Worm (Caenorhabditis elegans): Measurements from ENCODE around the gene F09B9.5.

Gene F09B9.5

ce11 chrX:10130159-10130558, 24.5 kb upstream of the F09B9.5 start:
- peak; percentile 45 for TF ChIP-seq unc-55 (GFP tag; optimal IDR thresholded peaks at IDR 0.05)
- no peak for TF ChIP-seq ceh-22 (tag; optimal IDR thresholded peaks at IDR 0.05)

ce11 chrX:10132546-10133032, 22.0 kb upstream of the F09B9.5 start:
- peak; percentile 68 for TF ChIP-seq ceh-14 (tag; optimal IDR thresholded peaks at IDR 0.05)
- TF ChIP-seq dve-1 (tag; optimal IDR thresholded peaks at IDR 0.05) = peak; percentile 41
- peak; percentile 65 for TF ChIP-seq K09A11.1 (tag; optimal IDR thresholded peaks at IDR 0.05; ENCODE audit: insufficient read depth)
- peak; percentile 78 for TF ChIP-seq elt-2 (tag; optimal IDR thresholded peaks at IDR 0.05)
- peak; percentile 25 for TF ChIP-seq ahr-1 (tag; optimal IDR thresholded peaks at IDR 0.05)
- peak; percentile 24 for TF ChIP-seq pag-3 (tag; optimal IDR thresholded peaks at IDR 0.05; ENCODE audit: borderline replicate concordance)
- 0 out of 2 replicates have a peak, but pooled peaks have one; percentile 27 for TF ChIP-seq ceh-45 (GFP tag; IDR thresholded peaks at IDR 0.05)
- TF ChIP-seq lin-11 (tag; optimal IDR thresholded peaks at IDR 0.05) = peak; percentile 59
- peak; percentile 48 for TF ChIP-seq T23F11.4 (GFP tag; optimal IDR thresholded peaks at IDR 0.05)
- TF ChIP-seq ref-2 (tag; optimal IDR thresholded peaks at IDR 0.05) = peak; percentile 68
- peak; percentile 52 for TF ChIP-seq unc-86 (tag; optimal IDR thresholded peaks at IDR 0.05)
- TF ChIP-seq fax-1 (tag; optimal IDR thresholded peaks at IDR 0.05) = peak; percentile 31
- TF ChIP-seq unc-42 (tag; optimal IDR thresholded peaks at IDR 0.05) = peak; percentile 53
- TF ChIP-seq pat-9 (tag; optimal IDR thresholded peaks at IDR 0.05) = peak; percentile 65
- TF ChIP-seq tbx-2 (tag; optimal IDR thresholded peaks at IDR 0.05) = peak; percentile 61
- TF ChIP-seq F13H6.1 (tag; optimal IDR thresholded peaks at IDR 0.05) = peak; percentile 42
- TF ChIP-seq ceh-31 (tag; optimal IDR thresholded peaks at IDR 0.05) = peak; percentile 57
- peak; percentile 59 for TF ChIP-seq madf-2 (tag; optimal IDR thresholded peaks at IDR 0.05)
- peak; percentile 9 for TF ChIP-seq eyg-1 (tag; optimal IDR thresholded peaks at IDR 0.05)
- TF ChIP-seq che-1 (tag; optimal IDR thresholded peaks at IDR 0.05) = peak; percentile 77
- peak; percentile 36 for TF ChIP-seq C38D4.7 (GFP tag; optimal IDR thresholded peaks at IDR 0.05)
- TF ChIP-seq gmeb-2 (tag; optimal IDR thresholded peaks at IDR 0.05) = peak; percentile 78
- TF ChIP-seq pha-2 (tag; optimal IDR thresholded peaks at IDR 0.05) = peak; percentile 70
- TF ChIP-seq ceh-6 (GFP tag; optimal IDR thresholded peaks at IDR 0.05) = peak; percentile 74
- peak; percentile 41 for TF ChIP-seq zip-5 (tag; optimal IDR thresholded peaks at IDR 0.05)
- TF ChIP-seq nhr-232 (tag; optimal IDR thresholded peaks at IDR 0.05) = peak; percentile 67
- peak; percentile 83 for TF ChIP-seq sdc-2 (tag; optimal IDR thresholded peaks at IDR 0.05)
- peak; percentile 56 for TF ChIP-seq hlh-6 (tag; optimal IDR thresholded peaks at IDR 0.05)
- peak; percentile 74 for TF ChIP-seq ztf-16 (tag; optimal IDR thresholded peaks at IDR 0.05)
- TF ChIP-seq npax-4 (tag; optimal IDR thresholded peaks at IDR 0.05) = peak; percentile 7
- TF ChIP-seq ceh-48 (tag; optimal IDR thresholded peaks at IDR 0.05) = peak; percentile 63
- TF ChIP-seq unc-3 (GFP tag; conservative IDR thresholded peaks at IDR 0.05) = peak; percentile 77
- peak; percentile 21 for TF ChIP-seq unc-3 (tag; optimal IDR thresholded peaks at IDR 0.05)
- TF ChIP-seq Y22D7AL.16 (tag; optimal IDR thresholded peaks at IDR 0.05) = peak; percentile 68
- peak; percentile 56 for TF ChIP-seq ceh-2 (tag; optimal IDR thresholded peaks at IDR 0.05)
- peak; percentile 36 for TF ChIP-seq hlh-13 (GFP tag; optimal IDR thresholded peaks at IDR 0.05)
- TF ChIP-seq C08G9.2 (tag; optimal IDR thresholded peaks at IDR 0.05) = peak; percentile 62
- TF ChIP-seq ceh-34 (tag; optimal IDR thresholded peaks at IDR 0.05) = peak; percentile 61
- TF ChIP-seq nfya-1 (tag; optimal IDR thresholded peaks at IDR 0.05) = peak; percentile 56
- TF ChIP-seq ttx-3 (tag; optimal IDR thresholded peaks at IDR 0.05) = peak; percentile 77
- peak; percentile 23 for TF ChIP-seq K02D7.2 (tag; optimal IDR thresholded peaks at IDR 0.05)
- peak; percentile 68 for TF ChIP-seq fkh-6 (tag; optimal IDR thresholded peaks at IDR 0.05)
- TF ChIP-seq dmd-4 (tag; optimal IDR thresholded peaks at IDR 0.05; ENCODE audit: borderline replicate concordance) = peak; percentile 68
- peak; percentile 21 for TF ChIP-seq rnt-1 (tag; optimal IDR thresholded peaks at IDR 0.05)
- TF ChIP-seq syd-9 (tag; optimal IDR thresholded peaks at IDR 0.05) = peak; percentile 84
- TF ChIP-seq hlh-8 (tag; optimal IDR thresholded peaks at IDR 0.05) = peak; percentile 16
- TF ChIP-seq ceh-19 (GFP tag; optimal IDR thresholded peaks at IDR 0.05) = peak; percentile 69
- peak; percentile 71 for TF ChIP-seq sox-4 (tag; optimal IDR thresholded peaks at IDR 0.05)
- peak; percentile 28 for TF ChIP-seq ceh-18 (tag; optimal IDR thresholded peaks at IDR 0.05)
